Fruit fly (Drosophila melanogaster) whole organism, prepupa: ENCODE data around the gene CG14431.

Experiments
- CG10631 ChIP-seq: fragments of 200-800 bp; sonication (Bioruptor generic); optimal IDR thresholded peaks from 2 replicates; lab custom pipeline; 2016; ENCODE audit warnings: missing biosample characterization, missing genetic modification characterization
- CG10669 ChIP-seq: fragments of 200-800 bp; sonication (Bioruptor generic); optimal IDR thresholded peaks from 3 replicates; lab custom pipeline; 2018; ENCODE audit warnings: missing biosample characterization, mild to moderate bottlenecking, missing genetic modification characterization, moderate library complexity
- CG11762 ChIP-seq: fragments of 200-800 bp; sonication (Bioruptor generic); optimal IDR thresholded peaks from 3 replicates; lab custom pipeline; 2016; ENCODE audit warnings: missing biosample characterization, missing genetic modification characterization; ENCODE audit not compliant: insufficient read depth
- CG15336 ChIP-seq: fragments of 200-800 bp; sonication (Bioruptor generic); IDR thresholded peaks from 2 replicates; pipeline ENCODE4 v1.3.6; 2022; ENCODE audit warnings: missing biosample characterization, missing genetic modification characterization
- CG16779 ChIP-seq: fragments of 200-800 bp; sonication (Bioruptor generic); optimal IDR thresholded peaks from 3 replicates; lab custom pipeline; 2017; ENCODE audit warnings: missing biosample characterization, mild to moderate bottlenecking, missing genetic modification characterization
- CG3032 ChIP-seq: fragments of 200-800 bp; optimal IDR thresholded peaks from 2 replicates; lab custom pipeline; 2019; ENCODE audit warnings: missing biosample characterization, mild to moderate bottlenecking, missing genetic modification characterization, moderate library complexity
- CG31627 ChIP-seq: fragments of 200-800 bp; sonication (Bioruptor generic); optimal IDR thresholded peaks from 3 replicates; lab custom pipeline; 2016; ENCODE audit warnings: missing biosample characterization, missing genetic modification characterization
- CG32006 ChIP-seq: fragments of 200-800 bp; sonication (Bioruptor generic); optimal IDR thresholded peaks from 3 replicates; lab custom pipeline; 2017; ENCODE audit warnings: missing biosample characterization, mild to moderate bottlenecking, missing genetic modification characterization
- CG3919 ChIP-seq: fragments of 200-800 bp; sonication (Bioruptor generic); optimal IDR thresholded peaks from 3 replicates; lab custom pipeline; 2016; ENCODE audit warnings: missing biosample characterization, missing genetic modification characterization
- CG4318 ChIP-seq: fragments of 200-800 bp; sonication (Bioruptor generic); optimal IDR thresholded peaks from 3 replicates; lab custom pipeline; 2017; ENCODE audit warnings: missing biosample characterization, mild to moderate bottlenecking, missing genetic modification characterization
- CG6163 ChIP-seq: fragments of 200-800 bp; sonication (Bioruptor generic); IDR thresholded peaks from 3 replicates; pipeline ENCODE4 v1.3.6; 2022; ENCODE audit warnings: missing biosample characterization, missing genetic modification characterization
- CG6276 ChIP-seq: fragments of 200-800 bp; sonication (Bioruptor generic); optimal IDR thresholded peaks from 2 replicates; lab custom pipeline; 2017; ENCODE audit warnings: missing biosample characterization, mild to moderate bottlenecking, missing genetic modification characterization
- CG6792 ChIP-seq: fragments of 200-800 bp; sonication (Bioruptor generic); optimal IDR thresholded peaks from 3 replicates; lab custom pipeline; 2016; ENCODE audit warnings: missing biosample characterization, missing genetic modification characterization
- CG6808 ChIP-seq: fragments of 200-800 bp; sonication (Bioruptor generic); optimal IDR thresholded peaks from 3 replicates; lab custom pipeline; 2017; ENCODE audit warnings: missing biosample characterization, missing genetic modification characterization, mild to moderate bottlenecking, moderate library complexity, missing genetic modification reagents
- CG6854 ChIP-seq: fragments of 200-800 bp; sonication (Bioruptor generic); optimal IDR thresholded peaks from 2 replicates; lab custom pipeline; 2017; ENCODE audit warnings: missing biosample characterization, mild to moderate bottlenecking, missing genetic modification characterization
- CG7368 ChIP-seq: fragments of 200-800 bp; sonication (Bioruptor generic); optimal IDR thresholded peaks from 3 replicates; lab custom pipeline; 2016; ENCODE audit warnings: missing biosample characterization, missing genetic modification characterization
- CG8119 ChIP-seq: fragments of 200-800 bp; sonication (Bioruptor generic); IDR thresholded peaks from 3 replicates; pipeline ENCODE4 v1.3.6; 2022; ENCODE audit warnings: missing biosample characterization, missing genetic modification characterization
- CG8319 ChIP-seq: fragments of 200-800 bp; sonication (Bioruptor generic); optimal IDR thresholded peaks from 3 replicates; lab custom pipeline; 2016; ENCODE audit warnings: missing biosample characterization, missing genetic modification characterization
- CG9139 ChIP-seq: fragments of 200-800 bp; sonication (Bioruptor generic); optimal IDR thresholded peaks from 3 replicates; lab custom pipeline; 2017; ENCODE audit warnings: missing biosample characterization, mild to moderate bottlenecking, missing genetic modification characterization
- Eip75B ChIP-seq: fragments of 200-800 bp; sonication (Bioruptor generic); optimal IDR thresholded peaks from 3 replicates; lab custom pipeline; 2016; ENCODE audit warnings: missing biosample characterization, missing genetic modification characterization
- Eip93F ChIP-seq: fragments of 200-800 bp; sonication (Bioruptor generic); optimal IDR thresholded peaks from 2 replicates; lab custom pipeline; 2016; ENCODE audit warnings: missing biosample characterization, mild to moderate bottlenecking, missing genetic modification characterization
- Ets21C ChIP-seq: fragments of 200-800 bp; sonication (Bioruptor generic); optimal IDR thresholded peaks from 3 replicates; lab custom pipeline; 2016; ENCODE audit warnings: missing biosample characterization, missing genetic modification characterization
- Ets96B ChIP-seq: fragments of 200-800 bp; optimal IDR thresholded peaks from 2 replicates; lab custom pipeline; 2019; ENCODE audit warnings: missing biosample characterization, mild to moderate bottlenecking, missing genetic modification characterization, moderate library complexity
- Gug ChIP-seq: fragments of 200-800 bp; sonication (Bioruptor generic); IDR thresholded peaks from 2 replicates; pipeline ENCODE4 v1.3.6; 2022; ENCODE audit warnings: missing biosample characterization, missing genetic modification characterization
- Hr38 ChIP-seq: sonication (Bioruptor generic); optimal IDR thresholded peaks from 2 replicates; lab custom pipeline; 2016; ENCODE audit warnings: missing biosample characterization, missing genetic modification characterization
- Hr4 ChIP-seq: fragments of 200-800 bp; sonication (Bioruptor generic); optimal IDR thresholded peaks from 3 replicates; lab custom pipeline; 2016; ENCODE audit warnings: missing biosample characterization, missing genetic modification characterization
- Met ChIP-seq: fragments of 200-800 bp; sonication (Bioruptor generic); optimal IDR thresholded peaks from 3 replicates; lab custom pipeline; 2016; ENCODE audit warnings: missing biosample characterization, missing genetic modification characterization
- OdsH ChIP-seq: fragments of 200-800 bp; sonication (Bioruptor generic); optimal IDR thresholded peaks from 3 replicates; lab custom pipeline; 2016; ENCODE audit warnings: missing biosample characterization, missing genetic modification characterization
- Smox ChIP-seq: fragments of 200-800 bp; sonication (Bioruptor generic); optimal IDR thresholded peaks from 3 replicates; lab custom pipeline; 2016; ENCODE audit warnings: missing biosample characterization, missing genetic modification characterization
- Sox14 ChIP-seq: fragments of 200-800 bp; sonication (Bioruptor generic); optimal IDR thresholded peaks from 3 replicates; lab custom pipeline; 2016; ENCODE audit warnings: missing biosample characterization, missing genetic modification characterization
- Sox15 ChIP-seq: fragments of 200-800 bp; sonication (Bioruptor generic); optimal IDR thresholded peaks from 3 replicates; lab custom pipeline; 2016; ENCODE audit warnings: missing biosample characterization, missing genetic modification characterization
- achi ChIP-seq: fragments of 200-800 bp; sonication (Bioruptor generic); optimal IDR thresholded peaks from 3 replicates; lab custom pipeline; 2016; ENCODE audit warnings: missing biosample characterization, missing genetic modification characterization
- acj6 ChIP-seq: fragments of 200-800 bp; sonication (Bioruptor generic); optimal IDR thresholded peaks from 3 replicates; lab custom pipeline; 2016; ENCODE audit warnings: missing biosample characterization, missing genetic modification characterization
- cyc ChIP-seq: fragments of 200-800 bp; sonication (Bioruptor generic); optimal IDR thresholded peaks from 3 replicates; lab custom pipeline; 2016; ENCODE audit warnings: missing biosample characterization, missing genetic modification characterization
- dac ChIP-seq: fragments of 200-800 bp; sonication (Bioruptor generic); optimal IDR thresholded peaks from 2 replicates; lab custom pipeline; 2017; ENCODE audit warnings: missing biosample characterization, mild to moderate bottlenecking, missing genetic modification characterization
- dsx ChIP-seq: fragments of 200-800 bp; optimal IDR thresholded peaks from 3 replicates; lab custom pipeline; 2019; ENCODE audit warnings: missing biosample characterization, mild to moderate bottlenecking, missing genetic modification characterization, moderate library complexity; ENCODE audit not compliant: poor library complexity, severe bottlenecking
- eg ChIP-seq: fragments of 200-800 bp; sonication (Bioruptor generic); IDR thresholded peaks from 3 replicates; pipeline ENCODE4 v1.3.6; 2022; ENCODE audit warnings: missing biosample characterization, missing genetic modification characterization
- fd59A ChIP-seq: fragments of 200-800 bp; sonication (Bioruptor generic); optimal IDR thresholded peaks from 2 replicates; lab custom pipeline; 2017; ENCODE audit warnings: missing biosample characterization, mild to moderate bottlenecking, missing genetic modification characterization, missing genetic modification reagents
- fkh ChIP-seq: fragments of 200-800 bp; sonication (Bioruptor generic); optimal IDR thresholded peaks from 3 replicates; lab custom pipeline; 2017; ENCODE audit warnings: missing biosample characterization, mild to moderate bottlenecking, missing genetic modification characterization, moderate library complexity
- net ChIP-seq: fragments of 200-800 bp; sonication (Bioruptor generic); optimal IDR thresholded peaks from 3 replicates; lab custom pipeline; 2016; ENCODE audit warnings: missing biosample characterization, missing genetic modification characterization
- pdm3 ChIP-seq: fragments of 200-800 bp; sonication (Bioruptor generic); optimal IDR thresholded peaks from 3 replicates; lab custom pipeline; 2016; ENCODE audit warnings: missing biosample characterization, missing genetic modification characterization
- spab ChIP-seq: fragments of 200-800 bp; sonication (Bioruptor generic); optimal IDR thresholded peaks from 2 replicates; lab custom pipeline; 2017; ENCODE audit warnings: missing biosample characterization, mild to moderate bottlenecking, missing genetic modification characterization, missing genetic modification reagents
- ss ChIP-seq, 2 experiments: fragments of 200-800 bp; sonication (Bioruptor generic); optimal IDR thresholded peaks; 2 replicates in 1 of 2; 3 replicates in 1 of 2; lab custom pipeline; 2017 to 2018; ENCODE audit warnings: mild to moderate bottlenecking in 2 of 2, missing biosample characterization in 2 of 2, missing genetic modification characterization in 2 of 2, moderate library complexity in 1 of 2
- svp ChIP-seq: fragments of 200-800 bp; sonication (Bioruptor generic); peaks from one replicate; lab custom pipeline; 2016; ENCODE audit warnings: missing biosample characterization, missing genetic modification characterization
- topi ChIP-seq: fragments of 200-800 bp; sonication (Bioruptor generic); optimal IDR thresholded peaks from 3 replicates; lab custom pipeline; 2016; ENCODE audit warnings: missing biosample characterization, missing genetic modification characterization
- vri ChIP-seq: fragments of 200-800 bp; sonication (Bioruptor generic); optimal IDR thresholded peaks from 3 replicates; lab custom pipeline; 2016; ENCODE audit warnings: missing biosample characterization, mild to moderate bottlenecking, missing genetic modification characterization

CG14431 gene

dm6 chrX:7007693-7008092 lies 99.6 kb downstream of the CG14431 start (continued):
- no peak for TF ChIP-seq cyc (GFP tag; lab: Kevin White, UChicago)
- TF ChIP-seq spab (GFP tag; lab: Kevin White, UChicago): no peak
- TF ChIP-seq CG6163: peak; percentile 19; the same call in 1 of the 3 replicates
- peak; percentile 26 for TF ChIP-seq svp (GFP tag; lab: Kevin White, UChicago)
- TF ChIP-seq CG32006 (GFP tag; lab: Kevin White, UChicago): no peak
- TF ChIP-seq pdm3 (GFP tag; lab: Kevin White, UChicago): peak; percentile 37
- no peak for TF ChIP-seq Sox15
- no peak for TF ChIP-seq fkh (GFP tag; lab: Kevin White, UChicago)
- TF ChIP-seq CG6276: no peak
- TF ChIP-seq Smox (GFP tag; lab: Kevin White, UChicago): peak; percentile 29
- no peak for TF ChIP-seq Gug (GFP tag; lab: Robert Waterston, UW)
- TF ChIP-seq CG3919: no peak
- TF ChIP-seq Met (GFP tag; lab: Kevin White, UChicago): peak; percentile 51
- no peak for TF ChIP-seq dac (GFP tag; lab: Kevin White, UChicago)
- peak; percentile 19 for TF ChIP-seq CG31627 (GFP tag; lab: Kevin White, UChicago)
- TF ChIP-seq vri (GFP tag; lab: Kevin White, UChicago): peak; percentile 12
- no peak for TF ChIP-seq acj6 (GFP tag; lab: Kevin White, UChicago)
- TF ChIP-seq Ets96B (tag; lab: Kevin White, UChicago): no peak
- no peak for TF ChIP-seq ss (GFP tag; optimal IDR thresholded peaks at IDR 0.05; lab: Kevin White, UChicago)
- TF ChIP-seq fd59A: no peak
- TF ChIP-seq Hr4 (GFP tag; lab: Kevin White, UChicago): no peak
- no peak for TF ChIP-seq CG6808
- TF ChIP-seq Ets21C: no peak
- TF ChIP-seq CG8119 (GFP tag; lab: Robert Waterston, UW): no peak
- peak; percentile 6 for TF ChIP-seq dsx (GFP tag; lab: Kevin White, UChicago)
- no peak for TF ChIP-seq CG9139 (GFP tag; lab: Kevin White, UChicago)
- peak; percentile 0 for TF ChIP-seq net (GFP tag; lab: Kevin White, UChicago)
- TF ChIP-seq CG10631: peak; percentile 24
- no peak for TF ChIP-seq Eip93F (GFP tag; lab: Kevin White, UChicago)
- no peak for TF ChIP-seq CG4318 (GFP tag; lab: Kevin White, UChicago)
- no peak for TF ChIP-seq CG6854
- peak; percentile 37 for TF ChIP-seq topi (GFP tag; lab: Kevin White, UChicago)
- no peak for TF ChIP-seq Hr38 (GFP tag; lab: Kevin White, UChicago)
- TF ChIP-seq CG11762: no peak
- no peak for TF ChIP-seq Eip75B (GFP tag; lab: Kevin White, UChicago)

- TF ChIP-seq CG7368 (GFP tag; lab: Kevin White, UChicago): peak; percentile 45
- TF ChIP-seq eg: peak; percentile 78
- TF ChIP-seq spab (GFP tag; lab: Kevin White, UChicago): peak; percentile 65
- TF ChIP-seq CG16779 (tag; lab: Kevin White, UChicago): peak; percentile 26
- peak; percentile 64 for TF ChIP-seq Sox14
- peak; percentile 81 for TF ChIP-seq CG15336
- peak; percentile 68 for TF ChIP-seq topi (GFP tag; lab: Kevin White, UChicago)
- TF ChIP-seq CG3919: peak; percentile 64
- no peak for TF ChIP-seq dac (GFP tag; lab: Kevin White, UChicago)
- TF ChIP-seq CG9139 (GFP tag; lab: Kevin White, UChicago): peak; percentile 25
- TF ChIP-seq CG6792: peak; percentile 53
- TF ChIP-seq achi (GFP tag; lab: Kevin White, UChicago): peak; percentile 69
- no peak for TF ChIP-seq Eip93F (GFP tag; lab: Kevin White, UChicago)
- TF ChIP-seq CG32006 (GFP tag; lab: Kevin White, UChicago): peak; percentile 73
- TF ChIP-seq Hr4 (GFP tag; lab: Kevin White, UChicago): peak; percentile 76
- peak; percentile 45 for TF ChIP-seq vri (GFP tag; lab: Kevin White, UChicago)
- peak; percentile 75 for TF ChIP-seq pdm3 (GFP tag; lab: Kevin White, UChicago)
- peak; percentile 61 for TF ChIP-seq cyc (GFP tag; lab: Kevin White, UChicago)
- TF ChIP-seq Met (GFP tag; lab: Kevin White, UChicago): peak; percentile 78
- TF ChIP-seq Ets21C: peak; percentile 21
- TF ChIP-seq fd59A: peak; percentile 70
- TF ChIP-seq dsx (GFP tag; lab: Kevin White, UChicago): peak; percentile 49
- TF ChIP-seq CG3032 (tag; lab: Kevin White, UChicago): peak; percentile 93
- peak; percentile 18 for TF ChIP-seq CG4318 (GFP tag; lab: Kevin White, UChicago)
- peak; percentile 75 for TF ChIP-seq CG10669 (GFP tag; lab: Kevin White, UChicago)
- TF ChIP-seq OdsH (GFP tag; lab: Kevin White, UChicago): peak; percentile 67
- TF ChIP-seq CG8119 (GFP tag; lab: Robert Waterston, UW): peak; percentile 79
- TF ChIP-seq CG8319: no peak
Measured at dm6 chrX:7008102-7009087, 100.3 kb downstream of the CG14431 start.
